Fruit fly (Drosophila melanogaster) ovary, adult (tissue): Measurements from ENCODE around the gene kra.

Source experiments
- CG17801 ChIP-seq: fragments of 200-800 bp; optimal IDR thresholded peaks from 2 replicates; lab custom pipeline; 2019; ENCODE audit warnings: missing biosample characterization, mild to moderate bottlenecking, missing genetic modification characterization, moderate library complexity; ENCODE audit not compliant: partially characterized antibody

The kra gene

dm6 chr3R:5592009-5592572 is 8.8 kb downstream of the kra start:
- TF ChIP-seq CG17801 (GFP tag; lab: Kevin White, UChicago) = peak; percentile 22

DNA sequence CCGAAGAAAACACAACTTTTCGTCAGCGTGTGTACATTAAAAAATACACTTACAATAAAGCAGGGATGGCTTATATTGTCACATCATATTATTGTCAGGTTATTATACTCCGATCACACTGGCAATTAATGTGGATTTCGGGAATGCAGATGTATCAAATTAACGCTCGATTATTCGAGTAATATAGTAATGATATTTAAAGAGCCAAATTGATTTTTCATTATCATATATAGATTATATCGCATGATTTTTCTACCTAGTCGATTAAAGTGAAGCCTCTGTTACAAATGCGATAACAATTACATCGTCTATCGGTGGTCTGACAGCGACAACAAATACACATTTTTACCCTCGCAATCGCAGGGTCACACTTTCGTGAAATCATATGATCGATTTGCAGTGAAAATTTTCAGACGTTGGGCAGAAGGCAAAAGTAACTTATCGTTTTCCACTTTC is 9.5 kb downstream of the kra start, which contains the start of the genes noi and Vha26:
Gene noi, minus strand, starts transcription at position 62 of the 456 bp plus-strand sequence.
Gene Vha26, plus strand, starts transcription at position 366 of the 456 bp plus-strand sequence.
- TF ChIP-seq CG17801 (GFP tag; lab: Kevin White, UChicago) = peak; percentile 69

DNA sequence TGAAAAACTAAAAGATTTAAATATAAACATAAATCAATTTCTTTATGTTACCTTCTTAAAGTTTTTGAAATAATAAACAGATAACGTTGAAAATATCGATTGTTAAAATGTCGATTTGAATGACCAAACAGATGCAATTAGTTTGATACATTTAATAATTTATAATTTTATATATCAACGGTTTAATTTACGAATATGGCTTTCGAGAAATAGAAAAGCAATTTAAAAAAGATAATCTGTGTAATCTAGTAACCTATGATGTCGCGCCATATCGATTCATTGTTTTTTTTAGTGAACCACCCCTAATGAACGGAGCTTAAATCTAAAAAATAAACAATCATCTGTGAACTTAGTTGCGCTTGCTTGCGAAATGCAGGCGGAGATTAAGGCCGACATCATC is 12.4 kb downstream of the kra start, which contains the start of gene PolZ2:
Gene PolZ2, plus strand, starts transcription at position 301 of the 400 bp plus-strand sequence.
- TF ChIP-seq CG17801 (GFP tag; lab: Kevin White, UChicago) = no peak

- no peak for TF ChIP-seq CG17801 (GFP tag; lab: Kevin White, UChicago)
Measured at dm6 chr3R:5587863-5588519, 12.9 kb downstream of the kra start, which contains the start of gene CG2926. TSS of gene CG2926 (minus strand) at chr3R:5588380.

DNA sequence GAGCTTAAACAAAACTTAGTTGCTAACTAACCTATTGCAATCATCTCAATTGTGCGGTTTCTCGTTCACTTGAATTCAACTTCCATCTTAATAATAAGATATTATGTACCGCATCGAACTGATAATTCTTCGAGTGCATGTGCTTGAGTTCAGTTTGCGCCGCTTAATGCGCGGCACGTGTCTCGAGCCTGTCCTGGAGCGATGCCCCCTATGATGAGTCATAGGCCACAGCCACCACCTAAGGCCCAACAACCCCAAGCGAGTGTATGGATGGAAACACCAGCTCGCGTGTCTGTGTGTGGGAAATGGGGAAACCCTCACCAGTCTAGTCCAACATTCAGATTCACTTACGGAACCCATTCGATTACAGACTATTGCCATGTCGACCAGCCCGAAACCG is 27.1 kb downstream of the kra start:
- TF ChIP-seq CG17801 (GFP tag; lab: Kevin White, UChicago) = no peak

DNA sequence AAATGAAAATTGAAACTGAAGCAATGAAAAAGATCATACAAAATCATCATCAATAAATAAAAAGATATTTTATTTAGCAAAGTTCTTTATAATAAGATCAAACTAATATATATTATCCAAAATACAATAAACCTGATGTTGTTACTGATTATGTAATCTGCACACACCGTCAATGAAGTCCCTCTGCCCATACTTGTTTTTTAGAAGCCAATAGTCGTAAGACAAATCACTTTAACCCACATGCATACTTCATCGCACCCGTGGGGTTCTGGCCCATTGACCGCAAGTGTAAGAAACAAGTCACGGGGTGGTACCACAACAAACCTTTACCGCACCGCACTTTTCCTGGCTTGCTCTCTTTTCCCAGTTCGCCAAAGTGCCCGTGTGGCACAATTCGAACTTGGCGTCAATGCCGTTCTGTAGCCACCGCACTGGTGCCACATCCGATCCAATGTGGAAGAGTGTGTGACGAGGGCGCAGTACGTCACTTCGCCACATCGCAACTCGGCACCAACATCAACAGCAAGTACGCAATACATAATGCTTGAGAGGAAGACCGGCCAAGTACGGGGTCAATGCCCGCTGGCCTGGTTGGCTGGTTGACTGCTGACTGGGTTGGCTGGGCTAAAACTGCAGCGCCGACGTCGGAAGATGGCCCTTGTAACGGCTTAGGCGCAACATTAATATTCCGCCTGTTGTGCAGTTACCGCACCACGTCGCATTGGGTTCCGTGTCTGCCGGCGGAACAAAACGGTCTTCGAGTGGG is 27.9 kb downstream of the kra start:
- no peak for TF ChIP-seq CG17801 (GFP tag; lab: Kevin White, UChicago)

dm6 chr3R:5571756-5572155 is 29.2 kb downstream of the kra start:
- TF ChIP-seq CG17801 (GFP tag; lab: Kevin White, UChicago) = no peak

dm6 chr3R:5571437-5571750 is 29.5 kb downstream of the kra start:
- TF ChIP-seq CG17801 (GFP tag; lab: Kevin White, UChicago) = no peak

DNA sequence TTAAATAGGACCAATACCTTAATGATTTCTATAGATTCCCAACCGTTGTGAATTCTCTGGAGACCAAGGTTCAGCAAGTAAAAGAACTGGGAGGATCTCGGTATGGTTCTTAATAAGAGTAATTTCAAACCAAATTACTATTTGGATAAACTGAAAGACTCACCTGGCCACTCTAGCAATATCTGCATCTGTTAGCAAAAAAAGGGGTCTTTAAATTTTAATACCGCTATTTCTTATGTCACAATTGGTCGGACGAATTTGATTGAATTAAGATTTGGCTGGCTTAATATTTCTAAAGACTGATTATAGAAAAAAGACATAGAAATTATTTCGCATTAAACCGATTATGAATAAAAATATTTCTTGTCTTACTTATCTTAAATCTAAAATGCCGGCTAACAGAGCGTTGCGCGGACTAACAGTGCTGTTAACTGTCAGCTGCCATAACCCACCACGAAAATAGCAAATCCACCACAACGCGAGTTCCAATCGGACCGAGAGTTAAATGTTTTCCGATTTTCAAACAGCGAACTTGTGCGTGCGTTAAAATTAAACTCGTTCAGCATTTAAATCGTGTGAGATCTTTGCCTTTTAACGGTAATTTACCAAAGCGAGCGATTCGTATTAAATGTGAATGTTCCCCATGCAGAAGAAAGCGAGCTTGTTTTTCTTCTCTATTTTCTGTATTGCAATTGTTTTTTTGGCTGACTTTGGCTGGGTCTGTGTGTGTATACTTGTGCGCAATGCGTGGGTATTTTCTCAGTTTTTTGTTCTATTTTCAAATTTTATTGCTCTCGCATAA is 30.1 kb downstream of the kra start, which contains the start of gene CRMP:
Gene CRMP, plus strand, starts transcription at position 474 of the 802 bp plus-strand sequence.
- TF ChIP-seq CG17801 (GFP tag; lab: Kevin White, UChicago) = peak; percentile 74

- TF ChIP-seq CG17801 (GFP tag; lab: Kevin White, UChicago) = peak; percentile 65
Measured at dm6 chr3R:5568590-5568989, 32.3 kb downstream of the kra start, which contains the start of the genes CG2931 and Rheb. TSS of gene CG2931 (minus strand) at chr3R:5568615. TSS of gene Rheb (plus strand) at chr3R:5568921.

DNA sequence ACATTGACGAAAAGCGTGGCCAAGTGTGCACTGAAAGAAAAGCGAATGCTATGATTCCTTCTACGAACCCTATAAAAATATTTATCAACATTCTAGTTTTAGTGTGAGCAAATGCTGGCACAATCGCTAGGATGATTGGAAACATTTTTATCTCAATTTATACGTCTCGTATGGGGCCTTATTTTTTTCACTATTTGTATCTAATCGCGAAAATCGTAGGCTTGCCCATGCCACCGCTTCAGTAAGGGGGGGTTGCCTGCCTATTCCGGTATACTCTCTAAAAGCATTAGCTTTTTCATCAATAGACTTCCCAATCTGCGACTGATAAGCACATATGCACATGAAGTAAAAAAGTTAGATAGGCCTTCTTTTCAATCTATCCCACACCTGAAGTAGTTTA is 35.3 kb downstream of the kra start:
- TF ChIP-seq CG17801 (GFP tag; lab: Kevin White, UChicago) = peak; percentile 75

dm6 chr3R:5564775-5565190 is 36.2 kb downstream of the kra start, which contains the start of the genes CG14671 and CG12746:
TSS of gene CG14671 (minus strand) at chr3R:5564815.
TSS of gene CG12746 (plus strand) at chr3R:5564865.
- no peak for TF ChIP-seq CG17801 (GFP tag; lab: Kevin White, UChicago)

- TF ChIP-seq CG17801 (GFP tag; lab: Kevin White, UChicago) = no peak
Measured at dm6 chr3R:5563420-5563819, 37.5 kb downstream of the kra start, which contains the start of gene Pi4KIIalpha. TSS of gene Pi4KIIalpha (minus strand) at chr3R:5563652.

DNA sequence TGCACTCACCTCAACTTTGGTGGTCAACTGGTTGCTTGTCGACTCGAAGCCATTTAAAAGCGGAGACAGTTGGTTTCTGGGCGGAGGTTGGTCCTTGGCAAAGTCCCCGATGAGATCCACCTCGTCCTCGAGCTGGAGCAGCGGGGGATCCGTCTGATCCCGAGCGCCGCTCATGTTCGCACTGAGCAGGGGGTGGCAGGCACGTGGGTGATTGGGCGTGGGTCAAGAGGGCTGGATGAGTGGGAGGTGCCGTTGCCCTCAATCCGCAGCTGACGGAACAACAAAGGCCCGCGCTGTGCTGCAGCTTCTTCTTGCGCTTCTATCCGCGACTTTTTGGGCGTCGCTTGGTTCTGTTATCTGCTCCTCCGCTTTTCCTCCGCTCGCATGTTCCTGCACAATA is 38.0 kb downstream of the kra start:
- no peak for TF ChIP-seq CG17801 (GFP tag; lab: Kevin White, UChicago)
